Worm (Caenorhabditis elegans) whole organism, mixed stage, embryonic: Measurements from ENCODE around the gene F17C11.13.

Experiments
- blmp-1 ChIP-seq: fragments of 150-350 bp; optimal IDR thresholded peaks from 2 replicates; lab custom pipeline; 2014; ENCODE audit warnings: missing biosample characterization, missing genetic modification characterization
- ceh-43 ChIP-seq: fragments of 200-800 bp; sonication (Bioruptor generic); optimal IDR thresholded peaks from 2 replicates; lab custom pipeline; 2018; ENCODE audit warnings: mild to moderate bottlenecking, missing genetic modification characterization, moderate library complexity, missing compliant biosample characterization
- drap-1 ChIP-seq: fragments of 200-800 bp; sonication (Bioruptor generic); optimal IDR thresholded peaks from 3 replicates; lab custom pipeline; 2018; ENCODE audit warnings: mild to moderate bottlenecking, missing genetic modification characterization, missing compliant biosample characterization
- ham-2 ChIP-seq: fragments of 200-800 bp; sonication (Bioruptor generic); optimal IDR thresholded peaks from 2 replicates; lab custom pipeline; 2018; ENCODE audit warnings: mild to moderate bottlenecking, missing genetic modification characterization, missing compliant biosample characterization
- hlh-1 ChIP-seq: fragments of 150-350 bp; optimal IDR thresholded peaks from 2 replicates; lab custom pipeline; 2014; ENCODE audit warnings: missing biosample characterization, missing genetic modification reagents, missing genetic modification characterization
- lin-13 ChIP-seq: fragments of 150-350 bp; optimal IDR thresholded peaks from 2 replicates; lab custom pipeline; 2014; ENCODE audit warnings: missing biosample characterization, missing genetic modification characterization
- lsy-2 ChIP-seq: fragments of 150-350 bp; optimal IDR thresholded peaks from 2 replicates; lab custom pipeline; 2014; ENCODE audit warnings: missing biosample characterization, missing genetic modification characterization
- nhr-12 ChIP-seq: fragments of 150-350 bp; optimal IDR thresholded peaks from 2 replicates; lab custom pipeline; 2014; ENCODE audit warnings: missing biosample characterization, missing genetic modification characterization
- nhr-2 ChIP-seq: fragments of 150-350 bp; optimal IDR thresholded peaks from 2 replicates; lab custom pipeline; 2014; ENCODE audit warnings: missing biosample characterization, missing genetic modification characterization
- nhr-237 ChIP-seq: fragments of 150-350 bp; optimal IDR thresholded peaks from 2 replicates; lab custom pipeline; 2014; ENCODE audit warnings: missing biosample characterization, missing genetic modification characterization
- nhr-76 ChIP-seq: sonication (generic microtip); optimal IDR thresholded peaks from 2 replicates; lab custom pipeline; 2017; ENCODE audit warnings: missing biosample characterization, missing genetic modification characterization
- pha-4 ChIP-seq: fragments of 150-350 bp; optimal IDR thresholded peaks from 2 replicates; lab custom pipeline; 2018; ENCODE audit warnings: missing biosample characterization, missing genetic modification reagents, missing genetic modification characterization
- unc-39 ChIP-seq: fragments of 150-350 bp; optimal IDR thresholded peaks from 2 replicates; lab custom pipeline; 2014; ENCODE audit warnings: missing biosample characterization, missing genetic modification characterization
- unc-62 ChIP-seq: fragments of 150-350 bp; optimal IDR thresholded peaks from 2 replicates; lab custom pipeline; 2014; ENCODE audit warnings: missing biosample characterization, missing genetic modification reagents, missing genetic modification characterization

DNA sequence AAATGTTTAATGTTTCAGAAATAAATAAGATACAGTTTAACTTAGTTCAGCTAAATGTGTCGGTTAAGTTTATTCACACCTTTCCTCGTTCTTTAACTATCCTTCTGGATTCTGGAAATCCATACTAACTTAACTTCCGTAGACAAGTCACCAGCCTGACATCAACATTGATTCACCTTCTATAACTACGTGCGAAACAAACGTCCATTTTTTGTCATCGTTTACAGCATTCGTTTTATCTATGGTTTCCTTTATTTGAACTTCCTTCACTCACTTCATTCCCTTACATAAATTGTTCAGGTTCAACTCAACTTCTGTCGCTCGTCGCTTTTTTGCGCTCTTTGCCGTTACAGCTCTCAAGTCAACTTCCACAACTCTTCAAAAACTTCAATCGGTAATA lies 14.6 kb upstream of the F17C11.13 start, which contains the start of gene F17C11.26:
- TF ChIP-seq drap-1 (GFP tag; lab: Kevin White, UChicago) (no peak), nhr-12 (tag; lab: Kevin White, UChicago) (no peak), nhr-76 (tag; lab: Kevin White, UChicago) (no peak), lsy-2 (no peak), unc-62 (GFP tag; lab: Kevin White, UChicago) (no peak), hlh-1 (tag; lab: Kevin White, UChicago) (no peak), lin-13 (tag; lab: Kevin White, UChicago) (no peak), nhr-2 (tag; lab: Kevin White, UChicago) (no peak), ceh-43 (no peak), nhr-237 (tag; lab: Kevin White, UChicago) (no peak), blmp-1 (tag; lab: Kevin White, UChicago) (no peak), ham-2 (GFP tag; lab: Kevin White, UChicago) (no peak), pha-4 (tag; lab: Kevin White, UChicago) (no peak), unc-39 (tag; lab: Kevin White, UChicago) (no peak)
